Fruit fly (Drosophila melanogaster) whole organism, wandering third instar larva: Measurements from ENCODE around the gene CG12279.

Experiments
- Abd-B ChIP-seq: fragments of >200 bp; optimal IDR thresholded peaks from 2 replicates; lab custom pipeline; 2017; ENCODE audit warnings: missing biosample characterization, missing genetic modification characterization
- CG32264 ChIP-seq: fragments of 200-800 bp; sonication (Bioruptor generic); optimal IDR thresholded peaks from 2 replicates; lab custom pipeline; 2016; ENCODE audit warnings: missing biosample characterization, missing genetic modification characterization
- CG9705 ChIP-seq: fragments of 200-800 bp; sonication (Bioruptor generic); optimal IDR thresholded peaks from 2 replicates; lab custom pipeline; 2018; ENCODE audit warnings: missing biosample characterization, mild to moderate bottlenecking, missing genetic modification characterization
- CrebA ChIP-seq: fragments of 200-800 bp; sonication (Bioruptor generic); optimal IDR thresholded peaks from 2 replicates; lab custom pipeline; 2016; ENCODE audit warnings: missing biosample characterization, mild to moderate bottlenecking, missing genetic modification characterization, borderline replicate concordance
- Dfd ChIP-seq: fragments of >200 bp; optimal IDR thresholded peaks from 2 replicates; lab custom pipeline; 2017; ENCODE audit warnings: missing biosample characterization, missing genetic modification characterization
- Dif ChIP-seq: fragments of 200-275, 200-300 bp; sonication (Bioruptor generic); optimal IDR thresholded peaks from 2 replicates; lab custom pipeline; 2018; ENCODE audit warnings: missing biosample characterization, missing genetic modification characterization; ENCODE audit not compliant: partially characterized antibody
- GATAd ChIP-seq: sonication (Bioruptor generic); optimal IDR thresholded peaks from 2 replicates; lab custom pipeline; 2016; ENCODE audit warnings: missing biosample characterization, missing genetic modification characterization
- HLH106 ChIP-seq: fragments of 200-800 bp; optimal IDR thresholded peaks from 3 replicates; lab custom pipeline; 2019; ENCODE audit warnings: missing biosample characterization, mild to moderate bottlenecking, missing genetic modification characterization, moderate library complexity
- Hnf4 ChIP-seq: fragments of 200-800 bp; sonication (Bioruptor generic); optimal IDR thresholded peaks from 2 replicates; lab custom pipeline; 2016; ENCODE audit warnings: missing biosample characterization, mild to moderate bottlenecking, missing genetic modification characterization
- Hr83 ChIP-seq: fragments of 200-300 bp; sonication (Bioruptor generic); optimal IDR thresholded peaks from 2 replicates; lab custom pipeline; 2016; ENCODE audit warnings: missing biosample characterization, mild to moderate bottlenecking, missing genetic modification characterization, moderate library complexity; ENCODE audit not compliant: poor library complexity, severe bottlenecking
- Jra ChIP-seq: sonication (Bioruptor generic); optimal IDR thresholded peaks from 2 replicates; lab custom pipeline; 2016; ENCODE audit warnings: missing biosample characterization, missing genetic modification characterization
- N ChIP-seq: fragments of >200 bp; optimal IDR thresholded peaks from 2 replicates; lab custom pipeline; 2018; ENCODE audit warnings: missing biosample characterization, missing external identifiers, missing genetic modification characterization
- OdsH ChIP-seq: fragments of 200-800 bp; sonication (Bioruptor generic); optimal IDR thresholded peaks from 2 replicates; lab custom pipeline; 2016; ENCODE audit warnings: missing biosample characterization, mild to moderate bottlenecking, missing genetic modification characterization
- Rel ChIP-seq, 2 experiments: fragments of 200-800 bp; sonication (Bioruptor generic) in 1 of 2; optimal IDR thresholded peaks; 2 replicates in 1 of 2; 3 replicates in 1 of 2; lab custom pipeline; 2016 to 2019; ENCODE audit warnings: mild to moderate bottlenecking in 2 of 2, missing biosample characterization in 2 of 2, missing genetic modification characterization in 2 of 2, moderate library complexity in 1 of 2
- Sp1 ChIP-seq: fragments of 200-800 bp; sonication (Bioruptor generic); optimal IDR thresholded peaks from 3 replicates; lab custom pipeline; 2019; ENCODE audit warnings: missing biosample characterization, mild to moderate bottlenecking, missing genetic modification characterization, moderate library complexity
- Vsx2 ChIP-seq: fragments of 200-300, 225-300 bp; sonication (Bioruptor generic); optimal IDR thresholded peaks from 2 replicates; lab custom pipeline; 2018; ENCODE audit warnings: missing biosample characterization, missing genetic modification characterization; ENCODE audit not compliant: partially characterized antibody
- br ChIP-seq: fragments of 200-800 bp; sonication (Bioruptor generic); optimal IDR thresholded peaks from 2 replicates; lab custom pipeline; 2016; ENCODE audit warnings: missing biosample characterization, missing genetic modification characterization
- brk ChIP-seq: fragments of 200-800 bp; sonication (Bioruptor generic); optimal IDR thresholded peaks from 2 replicates; lab custom pipeline; 2016; ENCODE audit warnings: missing biosample characterization, mild to moderate bottlenecking, missing genetic modification characterization
- dl ChIP-seq, 2 experiments: fragments of 175-275, 200-275 bp in 1 of 2; fragments of 200-275 bp in 1 of 2; sonication (Bioruptor generic); optimal IDR thresholded peaks; lab custom pipeline; 2018; ENCODE audit warnings: mild to moderate bottlenecking in 2 of 2, missing biosample characterization in 2 of 2, missing genetic modification characterization in 2 of 2, moderate library complexity in 2 of 2; ENCODE audit not compliant: partially characterized antibody in 2 of 2, insufficient read depth in 1 of 2
- dmrt93B ChIP-seq: fragments of 200-800 bp; sonication (Bioruptor generic); optimal IDR thresholded peaks from 2 replicates; lab custom pipeline; 2018; ENCODE audit warnings: missing biosample characterization, mild to moderate bottlenecking, missing genetic modification characterization
- dsf ChIP-seq: sonication (Bioruptor generic); optimal IDR thresholded peaks from 2 replicates; lab custom pipeline; 2016; ENCODE audit warnings: missing biosample characterization, missing genetic modification characterization, borderline replicate concordance
- ey ChIP-seq: fragments of 200-800 bp; sonication (Bioruptor generic); optimal IDR thresholded peaks from 2 replicates; lab custom pipeline; 2016; ENCODE audit warnings: missing biosample characterization, missing genetic modification characterization
- foxo ChIP-seq, 2 experiments: fragments of 200-800 bp; sonication (Bioruptor generic); optimal IDR thresholded peaks; 2 replicates in 1 of 2; 3 replicates in 1 of 2; lab custom pipeline; 2016 to 2017; ENCODE audit warnings: missing biosample characterization in 2 of 2, missing genetic modification characterization in 2 of 2
- fru ChIP-seq: fragments of 200-800 bp; sonication (Bioruptor generic); optimal IDR thresholded peaks from 3 replicates; lab custom pipeline; 2016; ENCODE audit warnings: missing biosample characterization, mild to moderate bottlenecking, missing genetic modification characterization
- h ChIP-seq: fragments of 200-800 bp; sonication (Bioruptor generic); optimal IDR thresholded peaks from 3 replicates; lab custom pipeline; 2016; ENCODE audit warnings: missing biosample characterization, mild to moderate bottlenecking, missing genetic modification characterization
- psq ChIP-seq: fragments of 200-800 bp; sonication (Bioruptor generic); optimal IDR thresholded peaks from 3 replicates; lab custom pipeline; 2017; ENCODE audit warnings: missing biosample characterization, mild to moderate bottlenecking, missing genetic modification characterization, moderate library complexity
- rgr ChIP-seq: fragments of 200-800 bp; sonication (Bioruptor generic); optimal IDR thresholded peaks from 3 replicates; lab custom pipeline; 2016; ENCODE audit warnings: missing biosample characterization, mild to moderate bottlenecking, missing genetic modification characterization
- sage ChIP-seq: fragments of 200-800 bp; sonication (Bioruptor generic); optimal IDR thresholded peaks from 2 replicates; lab custom pipeline; 2016; ENCODE audit warnings: missing biosample characterization, mild to moderate bottlenecking, missing genetic modification characterization
- sv ChIP-seq: fragments of 200-800 bp; sonication (Bioruptor generic); optimal IDR thresholded peaks from 3 replicates; lab custom pipeline; 2016; ENCODE audit warnings: missing biosample characterization, missing genetic modification characterization
- usp ChIP-seq: fragments of >200 bp; optimal IDR thresholded peaks from 2 replicates; lab custom pipeline; 2017; ENCODE audit warnings: missing biosample characterization, missing genetic modification characterization
- woc ChIP-seq: sonication (Bioruptor generic); optimal IDR thresholded peaks from 2 replicates; lab custom pipeline; 2016; ENCODE audit warnings: missing biosample characterization, mild to moderate bottlenecking, missing genetic modification characterization

Gene CG12279

DNA sequence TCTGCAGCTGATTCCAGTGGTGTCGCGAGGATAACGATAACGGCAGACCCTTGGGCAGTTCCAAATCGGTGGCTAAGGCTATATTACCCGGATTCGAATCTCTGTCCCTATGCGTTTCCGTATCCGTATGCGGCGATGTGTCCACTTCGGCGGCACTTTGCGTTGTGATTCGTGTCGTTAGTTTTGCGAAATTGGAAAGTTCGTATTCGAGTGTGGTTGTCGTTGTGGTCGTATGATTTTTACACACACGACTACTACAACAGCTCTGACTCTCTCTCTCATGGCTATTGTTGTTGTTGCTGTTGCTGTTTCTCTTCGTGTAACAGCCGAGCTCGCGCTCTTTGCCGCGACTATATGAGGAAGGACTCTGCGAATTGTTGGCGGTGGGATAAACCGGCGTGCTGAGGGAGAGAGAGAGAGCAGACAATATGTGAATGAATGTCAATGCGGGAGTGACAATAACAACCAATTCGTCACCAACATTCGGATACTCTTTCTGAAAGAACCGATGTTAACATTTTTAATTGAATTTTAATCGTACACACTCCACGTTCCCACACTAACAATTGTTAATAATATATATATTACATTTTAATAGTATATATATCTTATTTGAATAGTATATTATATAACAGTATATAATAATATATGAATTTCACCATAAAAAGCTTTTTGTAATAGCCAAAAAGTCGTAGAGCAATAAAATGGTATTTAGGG is 14.9 kb downstream of the CG12279 start:
- peak; percentile 27 for TF ChIP-seq OdsH
- TF ChIP-seq Rel (GFP tag; optimal IDR thresholded peaks at IDR 0.05; lab: Kevin White, UChicago): no peak
- TF ChIP-seq Rel (tag; optimal IDR thresholded peaks at IDR 0.05; lab: Kevin White, UChicago): peak; percentile 57
- peak; percentile 51 for TF ChIP-seq Vsx2 (GFP tag; lab: Kevin White, UChicago)
- TF ChIP-seq usp (GFP tag; lab: Kevin White, UChicago): no peak
- TF ChIP-seq dsf (GFP tag; lab: Kevin White, UChicago): no peak
- peak; percentile 62 for TF ChIP-seq psq (GFP tag; lab: Kevin White, UChicago)
- peak; percentile 38 for TF ChIP-seq dmrt93B (GFP tag; lab: Kevin White, UChicago)
- no peak for TF ChIP-seq sv
- TF ChIP-seq sage (GFP tag; lab: Kevin White, UChicago): peak; percentile 18
- peak; percentile 59 for TF ChIP-seq HLH106 (tag; lab: Kevin White, UChicago)
- peak; percentile 46 for TF ChIP-seq woc (GFP tag; lab: Kevin White, UChicago)
- TF ChIP-seq Dif (GFP tag; lab: Kevin White, UChicago): peak; percentile 72
- peak; percentile 36 for TF ChIP-seq fru (GFP tag; lab: Kevin White, UChicago)
- peak; percentile 39 for TF ChIP-seq rgr (GFP tag; lab: Kevin White, UChicago)
- TF ChIP-seq CrebA (GFP tag; lab: Kevin White, UChicago): peak; percentile 63
- TF ChIP-seq h (GFP tag; lab: Kevin White, UChicago): peak; percentile 62
- peak in 1 of 2 experiments; percentile 68 for TF ChIP-seq foxo (GFP tag; optimal IDR thresholded peaks at IDR 0.05; lab: Kevin White, UChicago)
- peak; percentile 77 to 83 for TF ChIP-seq dl (GFP tag; optimal IDR thresholded peaks at IDR 0.05; lab: Kevin White, UChicago; ENCODE audit: insufficient read depth in 1 of 2, partially characterized antibody in 2 of 2)
- TF ChIP-seq Abd-B (GFP tag; lab: Kevin White, UChicago): no peak
- peak; percentile 52 for TF ChIP-seq Sp1 (GFP tag; lab: Kevin White, UChicago)
- TF ChIP-seq Hr83 (GFP tag; lab: Kevin White, UChicago): peak; percentile 71
- no peak for TF ChIP-seq N (GFP tag; lab: Kevin White, UChicago)
- no peak for TF ChIP-seq CG9705 (GFP tag; lab: Kevin White, UChicago)

DNA sequence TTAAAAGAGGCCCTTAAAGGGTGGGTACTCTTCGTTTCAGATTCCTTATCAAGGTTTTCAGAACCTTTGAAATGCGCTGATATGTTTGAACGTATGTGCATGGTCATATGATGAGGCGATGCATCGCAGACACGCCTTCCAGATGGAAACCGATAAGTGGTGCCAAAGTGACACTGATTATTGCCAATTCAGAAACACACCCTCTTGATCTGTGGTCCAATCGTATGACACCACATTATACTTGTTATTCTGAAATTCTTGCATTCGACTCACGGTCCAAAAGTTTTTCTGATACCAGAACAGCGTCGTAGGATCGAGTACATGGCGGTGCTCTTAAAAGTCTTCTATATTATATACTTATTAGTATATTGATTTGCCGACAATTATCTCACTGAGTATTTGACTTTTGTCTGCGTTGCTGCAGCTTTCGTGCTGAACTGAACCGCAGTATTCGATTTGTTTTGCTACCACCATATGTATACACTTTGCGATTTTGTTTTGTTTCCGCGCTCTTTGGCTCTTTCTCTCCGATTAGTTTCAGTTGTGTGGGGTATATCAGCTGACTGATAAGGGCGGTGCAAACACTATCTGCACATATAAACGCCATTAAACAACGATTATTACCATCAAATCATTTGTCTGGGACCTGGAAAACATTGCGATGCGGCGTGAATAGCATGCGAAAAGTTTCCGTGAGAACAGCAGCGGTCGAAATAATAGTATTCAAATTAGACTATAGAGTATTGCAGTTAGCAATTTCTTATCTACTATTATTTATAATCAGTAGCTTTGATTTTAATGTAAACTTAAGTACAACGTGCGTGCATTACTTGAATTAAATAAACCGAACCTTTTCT is 15.7 kb downstream of the CG12279 start:
- TF ChIP-seq Hnf4 (GFP tag; lab: Kevin White, UChicago) (peak; percentile 14), woc (GFP tag; lab: Kevin White, UChicago) (peak; percentile 15), fru (GFP tag; lab: Kevin White, UChicago) (no peak), CG32264 (GFP tag; lab: Kevin White, UChicago) (no peak), CrebA (GFP tag; lab: Kevin White, UChicago) (peak; percentile 41)

- TF ChIP-seq Jra (GFP tag; lab: Kevin White, UChicago) (peak; percentile 38), Dfd (no peak), foxo (GFP tag; optimal IDR thresholded peaks at IDR 0.05; lab: Kevin White, UChicago) (peak in 1 of 2 experiments; percentile 69), rgr (GFP tag; lab: Kevin White, UChicago) (peak; percentile 51), HLH106 (tag; lab: Kevin White, UChicago) (peak; percentile 80), Hr83 (GFP tag; lab: Kevin White, UChicago) (no peak), Hnf4 (GFP tag; lab: Kevin White, UChicago) (peak; percentile 30), br (GFP tag; lab: Kevin White, UChicago) (peak; percentile 17), Sp1 (GFP tag; lab: Kevin White, UChicago) (peak; percentile 76), sage (GFP tag; lab: Kevin White, UChicago) (no peak), fru (GFP tag; lab: Kevin White, UChicago) (peak; percentile 52), psq (GFP tag; lab: Kevin White, UChicago) (peak; percentile 50), CrebA (GFP tag; lab: Kevin White, UChicago) (no peak), h (GFP tag; lab: Kevin White, UChicago) (peak; percentile 69), GATAd (GFP tag; lab: Kevin White, UChicago) (no peak), brk (GFP tag; lab: Kevin White, UChicago) (peak; percentile 18), woc (GFP tag; lab: Kevin White, UChicago) (peak; percentile 32), Rel (GFP tag; optimal IDR thresholded peaks at IDR 0.05; lab: Kevin White, UChicago) (no peak), Rel (tag; optimal IDR thresholded peaks at IDR 0.05; lab: Kevin White, UChicago) (peak; percentile 32), sv (no peak), CG9705 (GFP tag; lab: Kevin White, UChicago) (peak; percentile 17), ey (peak; percentile 23), dmrt93B (GFP tag; lab: Kevin White, UChicago) (peak; percentile 29), OdsH (peak; percentile 58)
- TF ChIP-seq, all 38 proteins: peak for 17
Measured at dm6 chr3R:12722392-12722914, 17.6 kb downstream of the CG12279 start, which contains the start of gene Men. Men (minus strand) TSS chr3R:12722442.
